Worm (Caenorhabditis elegans): Measurements from ENCODE around the gene atg-7.

Gene atg-7

DNA sequence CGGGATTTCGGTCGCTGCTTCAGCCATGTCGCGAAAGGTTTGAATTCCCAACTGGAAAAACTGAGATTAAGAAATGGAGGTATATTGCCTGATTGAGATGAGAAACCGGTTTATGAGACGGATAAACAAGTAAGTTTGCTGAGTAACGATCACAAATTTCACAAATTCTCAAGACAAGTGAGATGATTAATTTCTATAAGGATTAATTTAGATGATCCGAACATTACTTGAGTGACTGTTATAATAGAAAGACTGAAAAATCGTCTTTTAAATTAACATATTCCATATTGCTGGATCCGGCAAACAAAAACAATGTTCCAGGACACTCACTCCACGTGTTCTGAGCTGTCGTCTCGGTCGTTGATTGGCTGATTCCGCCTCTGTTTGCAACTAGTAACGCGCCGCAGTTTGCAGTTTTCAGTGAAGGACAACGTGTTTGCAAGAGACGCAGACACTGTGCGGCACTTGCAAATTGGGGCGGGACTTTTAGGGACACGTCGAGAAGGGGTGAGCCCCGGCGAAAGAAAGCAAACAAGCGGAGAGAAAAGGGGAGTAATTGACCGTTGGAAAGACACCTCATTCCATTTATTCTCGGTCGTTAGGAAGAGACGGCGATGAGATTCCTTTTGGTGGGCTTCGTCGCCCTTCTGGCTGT, 38.1 kb upstream of the atg-7 start, which contains the start of the genes imp-2 and enpl-1 (continued):
- TF ChIP-seq attf-4 (tag; optimal IDR thresholded peaks at IDR 0.05) (no peak), lin-29 (GFP tag; IDR thresholded peaks at IDR 0.05) (peak; percentile 52; the same call in 1 of the 2 replicates), ctbp-1 (GFP tag; IDR thresholded peaks at IDR 0.05) (peak; percentile 82), daf-16 (GFP tag; optimal IDR thresholded peaks at IDR 0.05) (peak in 1 of 2 experiments; percentile 74), daf-16 (tag; optimal IDR thresholded peaks at IDR 0.05) (peak; percentile 72), egl-43 (GFP tag; IDR thresholded peaks at IDR 0.05) (peak; percentile 86), unc-39 (tag; optimal IDR thresholded peaks at IDR 0.05) (no peak), lin-13 (GFP tag; optimal IDR thresholded peaks at IDR 0.05) (peak; percentile 83), aly-2 (tag; optimal IDR thresholded peaks at IDR 0.05) (no peak), saeg-2 (GFP tag; IDR thresholded peaks at IDR 0.05) (peak; percentile 78), nhr-11 (tag; optimal IDR thresholded peaks at IDR 0.05) (peak; percentile 83), hmg-1.1 (GFP tag; IDR thresholded peaks at IDR 0.05) (peak; percentile 91), ceh-20 (GFP tag; IDR thresholded peaks at IDR 0.05) (peak; percentile 68; the same call in 1 of the 2 replicates), F10B5.3 (tag; optimal IDR thresholded peaks at IDR 0.05) (peak; percentile 69), unc-130 (GFP tag; optimal IDR thresholded peaks at IDR 0.05) (peak; percentile 68), unc-62 (GFP tag; optimal IDR thresholded peaks at IDR 0.05 in 1 of 2) (peak in 1 of 2 experiments; percentile 96), unc-62 (tag; optimal IDR thresholded peaks at IDR 0.05) (no peak), dve-1 (tag; optimal IDR thresholded peaks at IDR 0.05; ENCODE audit: insufficient read depth) (peak; percentile 93), lim-7 (GFP tag; IDR thresholded peaks at IDR 0.05) (peak; percentile 17; the same call in 1 of the 2 replicates), snpc-1.2 (GFP tag; IDR thresholded peaks at IDR 0.05) (no peak), D1046.2 (GFP tag; IDR thresholded peaks at IDR 0.05) (no peak), php-3 (GFP tag; IDR thresholded peaks at IDR 0.05) (peak; percentile 69; the same call in 1 of the 2 replicates), dmd-8 (GFP tag; IDR thresholded peaks at IDR 0.05) (0 out of 2 replicates have a peak, but pooled peaks have one; percentile 53), lsy-2 (tag; optimal IDR thresholded peaks at IDR 0.05) (peak; percentile 85 to 96), ceh-62 (tag; optimal IDR thresholded peaks at IDR 0.05) (no peak), mes-2 (tag; optimal IDR thresholded peaks at IDR 0.05; ENCODE audit: poor library complexity, severe bottlenecking) (peak; percentile 83), vab-7 (GFP tag; IDR thresholded peaks at IDR 0.05) (peak; percentile 67), lin-38 (GFP tag; IDR thresholded peaks at IDR 0.05) (peak; percentile 80), spr-3 (GFP tag; optimal IDR thresholded peaks at IDR 0.05) (peak; percentile 11), pqm-1 (tag; optimal IDR thresholded peaks at IDR 0.05) (peak; percentile 64), nhr-102 (tag; optimal IDR thresholded peaks at IDR 0.05) (peak; percentile 82), nhr-10 (tag; optimal IDR thresholded peaks at IDR 0.05) (peak; percentile 30), jun-1 (tag; optimal IDR thresholded peaks at IDR 0.05) (peak; percentile 71), zfp-3 (GFP tag; conservative IDR thresholded peaks at IDR 0.05) (0 out of 2 replicates have a peak, but pooled peaks have one; percentile 13), lir-3 (tag; optimal IDR thresholded peaks at IDR 0.05) (peak; percentile 2), ama-1 (optimal IDR thresholded peaks at IDR 0.05) (peak; percentile 21), daf-12 (tag; optimal IDR thresholded peaks at IDR 0.05) (no peak), ztf-11 (tag; optimal IDR thresholded peaks at IDR 0.05) (no peak), Y5F2A.4 (GFP tag; optimal IDR thresholded peaks at IDR 0.05) (no peak), ces-1 (GFP tag; optimal IDR thresholded peaks at IDR 0.05) (no peak), Y75B8A.6 (GFP tag; IDR thresholded peaks at IDR 0.05) (no peak), madf-5 (GFP tag; IDR thresholded peaks at IDR 0.05) (no peak), sdz-12 (GFP tag; optimal IDR thresholded peaks at IDR 0.05) (no peak), fkh-10 (GFP tag; optimal IDR thresholded peaks at IDR 0.05) (peak; percentile 85), daf-8 (GFP tag; IDR thresholded peaks at IDR 0.05) (no peak), ceh-82 (tag; optimal IDR thresholded peaks at IDR 0.05) (no peak), Y105C5A.15 (GFP tag; IDR thresholded peaks at IDR 0.05) (no peak), mxl-3 (GFP tag; optimal IDR thresholded peaks at IDR 0.05) (peak; percentile 100), F49E8.2 (tag; optimal IDR thresholded peaks at IDR 0.05; ENCODE audit: borderline replicate concordance) (no peak)

Data from whole organism, L4 larva.